Worm (Caenorhabditis elegans) whole organism, L4/young adult: ENCODE measurements around the gene ebp-2.

Experiments used
- W03F9.2 ChIP-seq: fragments of 150-350 bp; optimal IDR thresholded peaks from 2 replicates; lab custom pipeline; 2014; ENCODE audit warnings: missing biosample characterization, missing genetic modification characterization
- dao-5 ChIP-seq: sonication (generic microtip); optimal IDR thresholded peaks from 2 replicates; lab custom pipeline; 2016; ENCODE audit warnings: missing genotype, missing genetic modification characterization, moderate library complexity, missing compliant biosample characterization
- him-1 ChIP-seq: sonication (generic microtip); optimal IDR thresholded peaks from 2 replicates; lab custom pipeline; 2016; ENCODE audit warnings: missing genotype, missing genetic modification reagents, missing genetic modification characterization, missing compliant biosample characterization

ebp-2 gene

DNA sequence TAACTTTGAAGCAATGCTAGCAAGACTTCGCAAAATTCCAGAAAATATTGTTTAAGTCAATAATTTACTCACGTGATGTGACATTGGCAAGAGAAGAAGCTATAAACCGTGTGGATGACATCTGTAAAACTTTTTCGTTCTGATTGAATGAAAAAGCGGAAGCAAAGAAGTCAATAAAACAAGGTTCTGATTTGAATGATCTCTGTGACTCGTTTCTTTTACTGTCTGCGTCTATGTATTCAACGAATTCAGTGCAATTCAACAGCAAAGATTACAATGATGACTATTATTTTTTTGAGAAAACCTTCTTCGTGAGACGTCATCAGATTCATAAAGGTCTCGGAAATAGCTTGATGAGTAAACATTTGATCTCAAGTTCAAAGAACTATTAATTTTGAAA is 50.3 kb downstream of the ebp-2 start, which contains the start of gene hacl-1:
Gene hacl-1, minus strand, starts transcription at position 121 of the 400 bp plus-strand sequence.
- TF ChIP-seq him-1 (tag; lab: Kevin White, UChicago) (no peak), dao-5 (no peak), W03F9.2 (tag; lab: Kevin White, UChicago) (no peak)
